Worm (Caenorhabditis elegans): ENCODE measurements around the gene F22E5.17.

DNA sequence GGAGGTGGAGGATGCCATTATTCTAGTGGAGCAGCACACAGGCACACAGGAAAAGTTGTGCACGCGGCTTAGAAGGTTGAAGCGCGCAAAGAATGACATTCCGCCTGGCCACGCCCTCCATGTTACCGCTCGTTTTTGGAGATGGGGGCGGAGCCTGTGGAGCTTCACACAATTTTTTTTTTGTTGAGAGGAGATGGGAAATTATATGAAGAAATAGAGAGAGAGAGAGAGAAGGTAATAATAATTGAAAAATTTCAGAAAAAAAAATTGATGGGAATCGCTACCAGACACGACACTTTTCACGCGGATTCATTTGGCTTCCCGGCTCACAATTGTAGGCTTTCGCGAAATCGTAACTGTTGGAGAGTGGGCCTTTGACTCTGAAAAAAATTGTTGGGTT, 39.5 kb downstream of the F22E5.17 start, which contains the start of gene T05A8.3:
- TF ChIP-seq nhr-237 (tag; optimal IDR thresholded peaks at IDR 0.05) (no peak), lin-39 (tag; optimal IDR thresholded peaks at IDR 0.05) (no peak), nhr-25 (tag; optimal IDR thresholded peaks at IDR 0.05) (no peak), aly-2 (tag; optimal IDR thresholded peaks at IDR 0.05) (no peak), ceh-82 (tag; optimal IDR thresholded peaks at IDR 0.05) (no peak), ama-1 (optimal IDR thresholded peaks at IDR 0.05) (no peak), nhr-43 (tag; optimal IDR thresholded peaks at IDR 0.05; ENCODE audit: poor library complexity, severe bottlenecking) (no peak), fkh-10 (GFP tag; optimal IDR thresholded peaks at IDR 0.05) (no peak), elt-1 (tag; optimal IDR thresholded peaks at IDR 0.05) (no peak), nhr-11 (tag; optimal IDR thresholded peaks at IDR 0.05) (no peak), zag-1 (tag; optimal IDR thresholded peaks at IDR 0.05) (no peak), ztf-4 (tag; optimal IDR thresholded peaks at IDR 0.05) (no peak)
